Fruit fly (Drosophila melanogaster) whole organism, wandering third instar larva: Measurements from ENCODE around the gene CG42758.

Source experiments
- Abd-B ChIP-seq: fragments of >200 bp; optimal IDR thresholded peaks from 2 replicates; lab custom pipeline; 2017; ENCODE audit warnings: missing biosample characterization, missing genetic modification characterization
- CG32264 ChIP-seq: fragments of 200-800 bp; sonication (Bioruptor generic); optimal IDR thresholded peaks from 2 replicates; lab custom pipeline; 2016; ENCODE audit warnings: missing biosample characterization, missing genetic modification characterization
- CG9705 ChIP-seq: fragments of 200-800 bp; sonication (Bioruptor generic); optimal IDR thresholded peaks from 2 replicates; lab custom pipeline; 2018; ENCODE audit warnings: missing biosample characterization, mild to moderate bottlenecking, missing genetic modification characterization
- CrebA ChIP-seq: fragments of 200-800 bp; sonication (Bioruptor generic); optimal IDR thresholded peaks from 2 replicates; lab custom pipeline; 2016; ENCODE audit warnings: missing biosample characterization, mild to moderate bottlenecking, missing genetic modification characterization, borderline replicate concordance
- GATAd ChIP-seq: sonication (Bioruptor generic); optimal IDR thresholded peaks from 2 replicates; lab custom pipeline; 2016; ENCODE audit warnings: missing biosample characterization, missing genetic modification characterization
- HLH106 ChIP-seq: fragments of 200-800 bp; optimal IDR thresholded peaks from 3 replicates; lab custom pipeline; 2019; ENCODE audit warnings: missing biosample characterization, mild to moderate bottlenecking, missing genetic modification characterization, moderate library complexity
- Hnf4 ChIP-seq: fragments of 200-800 bp; sonication (Bioruptor generic); optimal IDR thresholded peaks from 2 replicates; lab custom pipeline; 2016; ENCODE audit warnings: missing biosample characterization, mild to moderate bottlenecking, missing genetic modification characterization
- Hr78 ChIP-seq: fragments of >200 bp; optimal IDR thresholded peaks from 2 replicates; lab custom pipeline; 2017; ENCODE audit warnings: missing biosample characterization, missing genetic modification characterization
- Hr83 ChIP-seq: fragments of 200-300 bp; sonication (Bioruptor generic); optimal IDR thresholded peaks from 2 replicates; lab custom pipeline; 2016; ENCODE audit warnings: missing biosample characterization, mild to moderate bottlenecking, missing genetic modification characterization, moderate library complexity; ENCODE audit not compliant: poor library complexity, severe bottlenecking
- Jra ChIP-seq: sonication (Bioruptor generic); optimal IDR thresholded peaks from 2 replicates; lab custom pipeline; 2016; ENCODE audit warnings: missing biosample characterization, missing genetic modification characterization
- Mio ChIP-seq: sonication (Bioruptor generic); optimal IDR thresholded peaks from 2 replicates; lab custom pipeline; 2016; ENCODE audit warnings: missing biosample characterization, missing genetic modification characterization
- OdsH ChIP-seq: fragments of 200-800 bp; sonication (Bioruptor generic); optimal IDR thresholded peaks from 2 replicates; lab custom pipeline; 2016; ENCODE audit warnings: missing biosample characterization, mild to moderate bottlenecking, missing genetic modification characterization
- Rel ChIP-seq, 2 experiments: fragments of 200-800 bp; sonication (Bioruptor generic) in 1 of 2; optimal IDR thresholded peaks; 2 replicates in 1 of 2; 3 replicates in 1 of 2; lab custom pipeline; 2016 to 2019; ENCODE audit warnings: mild to moderate bottlenecking in 2 of 2, missing biosample characterization in 2 of 2, missing genetic modification characterization in 2 of 2, moderate library complexity in 1 of 2
- Sp1 ChIP-seq: fragments of 200-800 bp; sonication (Bioruptor generic); optimal IDR thresholded peaks from 3 replicates; lab custom pipeline; 2019; ENCODE audit warnings: missing biosample characterization, mild to moderate bottlenecking, missing genetic modification characterization, moderate library complexity
- br ChIP-seq: fragments of 200-800 bp; sonication (Bioruptor generic); optimal IDR thresholded peaks from 2 replicates; lab custom pipeline; 2016; ENCODE audit warnings: missing biosample characterization, missing genetic modification characterization
- brk ChIP-seq: fragments of 200-800 bp; sonication (Bioruptor generic); optimal IDR thresholded peaks from 2 replicates; lab custom pipeline; 2016; ENCODE audit warnings: missing biosample characterization, mild to moderate bottlenecking, missing genetic modification characterization
- dl ChIP-seq, 2 experiments: fragments of 175-275, 200-275 bp in 1 of 2; fragments of 200-275 bp in 1 of 2; sonication (Bioruptor generic); optimal IDR thresholded peaks; lab custom pipeline; 2018; ENCODE audit warnings: mild to moderate bottlenecking in 2 of 2, missing biosample characterization in 2 of 2, missing genetic modification characterization in 2 of 2, moderate library complexity in 2 of 2; ENCODE audit not compliant: partially characterized antibody in 2 of 2, insufficient read depth in 1 of 2
- dmrt93B ChIP-seq: fragments of 200-800 bp; sonication (Bioruptor generic); optimal IDR thresholded peaks from 2 replicates; lab custom pipeline; 2018; ENCODE audit warnings: missing biosample characterization, mild to moderate bottlenecking, missing genetic modification characterization
- dsf ChIP-seq: sonication (Bioruptor generic); optimal IDR thresholded peaks from 2 replicates; lab custom pipeline; 2016; ENCODE audit warnings: missing biosample characterization, missing genetic modification characterization, borderline replicate concordance
- ey ChIP-seq: fragments of 200-800 bp; sonication (Bioruptor generic); optimal IDR thresholded peaks from 2 replicates; lab custom pipeline; 2016; ENCODE audit warnings: missing biosample characterization, missing genetic modification characterization
- h ChIP-seq: fragments of 200-800 bp; sonication (Bioruptor generic); optimal IDR thresholded peaks from 3 replicates; lab custom pipeline; 2016; ENCODE audit warnings: missing biosample characterization, mild to moderate bottlenecking, missing genetic modification characterization
- lola ChIP-seq: fragments of >200 bp; optimal IDR thresholded peaks from 2 replicates; lab custom pipeline; 2017; ENCODE audit warnings: missing biosample characterization, missing genetic modification characterization
- pan ChIP-seq: fragments of >200 bp; optimal IDR thresholded peaks from 2 replicates; lab custom pipeline; 2017
- rgr ChIP-seq: fragments of 200-800 bp; sonication (Bioruptor generic); optimal IDR thresholded peaks from 3 replicates; lab custom pipeline; 2016; ENCODE audit warnings: missing biosample characterization, mild to moderate bottlenecking, missing genetic modification characterization
- sage ChIP-seq: fragments of 200-800 bp; sonication (Bioruptor generic); optimal IDR thresholded peaks from 2 replicates; lab custom pipeline; 2016; ENCODE audit warnings: missing biosample characterization, mild to moderate bottlenecking, missing genetic modification characterization
- sv ChIP-seq: fragments of 200-800 bp; sonication (Bioruptor generic); optimal IDR thresholded peaks from 3 replicates; lab custom pipeline; 2016; ENCODE audit warnings: missing biosample characterization, missing genetic modification characterization
- tai ChIP-seq: sonication (Bioruptor generic); optimal IDR thresholded peaks from 2 replicates; lab custom pipeline; 2016; ENCODE audit warnings: missing biosample characterization, missing genetic modification characterization

The CG42758 gene

dm6 chr3L:14556774-14557741 lies 10.2 kb upstream of the CG42758 start:
- no peak for TF ChIP-seq ey (GFP tag; lab: Kevin White, UChicago)
- peak; percentile 36 for TF ChIP-seq HLH106

dm6 chr3L:14558018-14558417 lies 9.2 kb upstream of the CG42758 start:
- no peak for TF ChIP-seq ey (GFP tag; lab: Kevin White, UChicago)
- no peak for TF ChIP-seq h (GFP tag; lab: Kevin White, UChicago)
- no peak for TF ChIP-seq dsf (GFP tag; lab: Kevin White, UChicago)
- TF ChIP-seq dl (GFP tag; optimal IDR thresholded peaks at IDR 0.05; lab: Kevin White, UChicago; ENCODE audit: insufficient read depth in 1 of 2, partially characterized antibody in 2 of 2): no peak
- no peak for TF ChIP-seq GATAd (GFP tag; lab: Kevin White, UChicago)
- no peak for TF ChIP-seq CG9705 (GFP tag; lab: Kevin White, UChicago)
- TF ChIP-seq CrebA: no peak
- TF ChIP-seq lola (GFP tag; lab: Kevin White, UChicago): no peak
- no peak for TF ChIP-seq CG32264 (GFP tag; lab: Kevin White, UChicago)
- no peak for TF ChIP-seq dmrt93B
- no peak for TF ChIP-seq br (GFP tag; lab: Kevin White, UChicago)

dm6 chr3L:14558947-14559509 lies 8.2 kb upstream of the CG42758 start:
- TF ChIP-seq OdsH (GFP tag; lab: Kevin White, UChicago): no peak
- no peak for TF ChIP-seq Jra (GFP tag; lab: Kevin White, UChicago)
- TF ChIP-seq Mio (GFP tag; lab: Kevin White, UChicago): no peak
- TF ChIP-seq ey (GFP tag; lab: Kevin White, UChicago): no peak
- no peak for TF ChIP-seq sage (GFP tag; lab: Kevin White, UChicago)
- TF ChIP-seq rgr (GFP tag; lab: Kevin White, UChicago): no peak
- no peak for TF ChIP-seq HLH106
- TF ChIP-seq dl (GFP tag; optimal IDR thresholded peaks at IDR 0.05; lab: Kevin White, UChicago; ENCODE audit: insufficient read depth in 1 of 2, partially characterized antibody in 2 of 2): no peak
- no peak for TF ChIP-seq lola (GFP tag; lab: Kevin White, UChicago)
- no peak for TF ChIP-seq Sp1 (GFP tag; lab: Kevin White, UChicago)
- TF ChIP-seq, all 38 proteins: peak for 0

dm6 chr3L:14559659-14560058 lies 7.6 kb upstream of the CG42758 start, which contains the start of gene CG34039:
Gene CG34039, plus strand, starts transcription at chr3L:14560000.
- TF ChIP-seq Hnf4 (GFP tag; lab: Kevin White, UChicago) (peak; percentile 21), brk (GFP tag; lab: Kevin White, UChicago) (peak; percentile 60), dmrt93B (no peak), h (GFP tag; lab: Kevin White, UChicago) (peak; percentile 10), Rel (GFP tag; optimal IDR thresholded peaks at IDR 0.05; lab: Kevin White, UChicago) (no peak), Rel (tag; optimal IDR thresholded peaks at IDR 0.05; lab: Kevin White, UChicago) (peak; percentile 76), tai (GFP tag; lab: Kevin White, UChicago) (peak; percentile 55), dsf (GFP tag; lab: Kevin White, UChicago) (no peak)

- TF ChIP-seq CrebA (no peak), GATAd (GFP tag; lab: Kevin White, UChicago) (no peak), Hr78 (no peak), Abd-B (GFP tag; lab: Kevin White, UChicago) (no peak), dl (GFP tag; optimal IDR thresholded peaks at IDR 0.05; lab: Kevin White, UChicago; ENCODE audit: insufficient read depth in 1 of 2, partially characterized antibody in 2 of 2) (no peak), br (GFP tag; lab: Kevin White, UChicago) (no peak), h (GFP tag; lab: Kevin White, UChicago) (no peak), Sp1 (GFP tag; lab: Kevin White, UChicago) (no peak), lola (GFP tag; lab: Kevin White, UChicago) (no peak), brk (GFP tag; lab: Kevin White, UChicago) (no peak), pan (no peak), sv (GFP tag; lab: Kevin White, UChicago) (no peak), Rel (GFP tag; optimal IDR thresholded peaks at IDR 0.05; lab: Kevin White, UChicago) (no peak), Rel (tag; optimal IDR thresholded peaks at IDR 0.05; lab: Kevin White, UChicago) (no peak), ey (GFP tag; lab: Kevin White, UChicago) (no peak), dmrt93B (no peak), Jra (GFP tag; lab: Kevin White, UChicago) (no peak), Hnf4 (GFP tag; lab: Kevin White, UChicago) (no peak), Hr83 (GFP tag; lab: Kevin White, UChicago) (no peak)
Observed at dm6 chr3L:14560664-14561063, 6.6 kb upstream of the CG42758 start, which contains the start of gene Lk. Gene Lk, minus strand, starts transcription at chr3L:14560764.
